Fruit fly (Drosophila melanogaster): ENCODE data around the gene Nhe3.

The Nhe3 gene

DNA sequence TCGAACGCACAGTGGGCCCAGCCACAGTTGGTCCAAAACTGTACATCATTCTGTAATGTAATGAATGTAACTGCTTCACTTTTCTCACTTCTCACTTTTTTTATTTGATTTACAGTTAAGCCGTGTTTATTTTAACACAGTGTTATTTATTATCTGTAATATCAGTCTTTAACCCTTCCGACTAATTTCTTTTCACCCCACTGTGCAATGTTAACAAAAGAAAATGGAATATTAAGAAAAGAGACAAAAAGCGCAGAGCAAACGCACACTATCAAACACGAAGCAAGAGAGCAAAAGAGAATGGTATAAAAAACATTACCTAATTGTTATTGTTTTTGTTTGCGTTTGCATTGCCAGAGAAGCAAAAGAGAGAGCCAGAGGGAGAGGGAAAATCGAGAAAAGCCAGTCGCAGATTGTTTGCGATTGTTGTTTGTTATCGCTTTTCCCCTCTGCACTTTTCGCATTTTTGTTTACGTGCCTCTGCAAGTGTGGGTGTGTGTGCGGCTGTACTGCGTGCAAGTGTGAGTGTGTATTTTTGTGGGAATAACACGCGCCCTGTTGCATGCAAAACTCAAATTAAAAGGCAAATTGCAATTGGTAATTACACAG is 37.0 kb downstream of the Nhe3 start (continued):
- TF ChIP-seq HmgD (GFP tag; optimal IDR thresholded peaks at IDR 0.05) (peak; percentile 96), inv (GFP tag; IDR thresholded peaks at IDR 0.05; ENCODE audit: partially characterized antibody) (peak; percentile 23; the same call in 1 of the 2 replicates), D (optimal IDR thresholded peaks at IDR 0.05) (no peak), D (GFP tag; optimal IDR thresholded peaks at IDR 0.05) (peak; percentile 99), usp (GFP tag; optimal IDR thresholded peaks at IDR 0.05) (no peak), Side (GFP tag; optimal IDR thresholded peaks at IDR 0.05) (peak; percentile 98), Antp (GFP tag; optimal IDR thresholded peaks at IDR 0.05) (peak; percentile 98), CG1233 (GFP tag; optimal IDR thresholded peaks at IDR 0.05) (peak; percentile 98), trh (GFP tag; optimal IDR thresholded peaks at IDR 0.05) (peak; percentile 95), sisA (GFP tag; IDR thresholded peaks at IDR 0.05) (peak; percentile 97), CG10654 (GFP tag; optimal IDR thresholded peaks at IDR 0.05) (peak; percentile 98), ems (GFP tag; optimal IDR thresholded peaks at IDR 0.05) (peak; percentile 99), org-1 (GFP tag; optimal IDR thresholded peaks at IDR 0.05) (peak; percentile 98), CG10209 (GFP tag; optimal IDR thresholded peaks at IDR 0.05) (peak; percentile 98), ase (GFP tag; IDR thresholded peaks at IDR 0.05) (peak; percentile 97), CG14050 (GFP tag; IDR thresholded peaks at IDR 0.05) (peak; percentile 97), kah (GFP tag; optimal IDR thresholded peaks at IDR 0.05) (peak; percentile 96), tin (GFP tag; optimal IDR thresholded peaks at IDR 0.05) (peak; percentile 99), CHES-1-like (GFP tag; optimal IDR thresholded peaks at IDR 0.05) (peak; percentile 99), CG3726 (GFP tag; IDR thresholded peaks at IDR 0.05) (peak; percentile 96), CG4707 (GFP tag; optimal IDR thresholded peaks at IDR 0.05) (peak; percentile 100), Ssrp (tag; optimal IDR thresholded peaks at IDR 0.05) (peak; percentile 99), shn (GFP tag; optimal IDR thresholded peaks at IDR 0.05) (peak; percentile 98), crc (GFP tag; optimal IDR thresholded peaks at IDR 0.05) (peak; percentile 98), dpn (GFP tag; optimal IDR thresholded peaks at IDR 0.05) (peak; percentile 98 to 99), ap (GFP tag; IDR thresholded peaks at IDR 0.05) (peak; percentile 97), Usf (GFP tag; optimal IDR thresholded peaks at IDR 0.05) (peak; percentile 88), emc (GFP tag; optimal IDR thresholded peaks at IDR 0.05) (peak; percentile 95), CG3065 (GFP tag; optimal IDR thresholded peaks at IDR 0.05) (peak; percentile 97), ssp (GFP tag; IDR thresholded peaks at IDR 0.05) (peak; percentile 87), caup (GFP tag; optimal IDR thresholded peaks at IDR 0.05; ENCODE audit: severe bottlenecking) (peak; percentile 97), rib (GFP tag; IDR thresholded peaks at IDR 0.05) (peak; percentile 93), Dp (GFP tag; optimal IDR thresholded peaks at IDR 0.05) (peak; percentile 35), Six4 (GFP tag; optimal IDR thresholded peaks at IDR 0.05) (peak; percentile 99), phol (tag; optimal IDR thresholded peaks at IDR 0.05) (peak; percentile 98), CG11456 (GFP tag; IDR thresholded peaks at IDR 0.05) (peak; percentile 96), tio (GFP tag; optimal IDR thresholded peaks at IDR 0.05) (peak; percentile 98), Mad (GFP tag; optimal IDR thresholded peaks at IDR 0.05) (peak; percentile 98), CG2202 (tag; optimal IDR thresholded peaks at IDR 0.05) (peak; percentile 98), CG16779 (GFP tag; IDR thresholded peaks at IDR 0.05) (peak; percentile 93), CG10321 (GFP tag; IDR thresholded peaks at IDR 0.05) (peak; percentile 82), trem (tag; optimal IDR thresholded peaks at IDR 0.05) (peak; percentile 96), fd3F (GFP tag; optimal IDR thresholded peaks at IDR 0.05) (peak; percentile 96), CG30020 (tag; optimal IDR thresholded peaks at IDR 0.05) (peak; percentile 86), tgo (GFP tag; IDR thresholded peaks at IDR 0.05) (peak; percentile 98), BtbVII (GFP tag; optimal IDR thresholded peaks at IDR 0.05) (peak; percentile 98), HLHmδ (GFP tag; optimal IDR thresholded peaks at IDR 0.05) (no peak), so (GFP tag; IDR thresholded peaks at IDR 0.05) (peak; percentile 97), CG2678 (tag; optimal IDR thresholded peaks at IDR 0.05) (peak; percentile 99), gem (tag; optimal IDR thresholded peaks at IDR 0.05) (peak; percentile 99), ro (GFP tag; IDR thresholded peaks at IDR 0.05) (peak; percentile 90)
